Fruit fly (Drosophila melanogaster): ENCODE measurements around the gene 4E-T.

DNA sequence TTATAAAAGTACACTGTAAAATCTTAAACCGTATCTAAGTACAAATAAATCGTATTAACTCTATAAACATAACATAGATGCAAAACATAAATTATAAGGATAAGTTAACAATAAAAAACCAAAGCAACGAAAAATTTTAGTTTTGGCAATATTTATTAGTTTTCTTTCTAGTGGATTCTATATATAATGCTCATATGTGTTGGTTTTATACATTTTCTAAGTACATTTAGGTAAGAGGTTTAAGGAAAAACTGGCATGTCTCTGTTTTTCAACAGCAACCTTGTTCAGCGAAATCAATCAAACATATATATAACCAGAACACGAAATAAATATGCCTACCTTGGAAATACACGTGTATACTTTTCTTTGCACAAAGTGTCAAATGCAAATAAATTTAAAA is 8.9 kb downstream of the 4E-T start:
- TF ChIP-seq CG34406 (GFP tag; optimal IDR thresholded peaks at IDR 0.05) (no peak), Sox15 (GFP tag; optimal IDR thresholded peaks at IDR 0.05) (no peak), lz (GFP tag; optimal IDR thresholded peaks at IDR 0.05) (no peak), CG32006 (GFP tag; optimal IDR thresholded peaks at IDR 0.05) (no peak), Sox102F (GFP tag; optimal IDR thresholded peaks at IDR 0.05) (no peak), Eip93F (GFP tag; optimal IDR thresholded peaks at IDR 0.05) (no peak), achi (GFP tag; optimal IDR thresholded peaks at IDR 0.05) (no peak), Smox (GFP tag; optimal IDR thresholded peaks at IDR 0.05) (no peak), CG15336 (GFP tag; IDR thresholded peaks at IDR 0.05) (no peak), net (GFP tag; optimal IDR thresholded peaks at IDR 0.05) (no peak), Ets96B (tag; optimal IDR thresholded peaks at IDR 0.05) (no peak), eg (GFP tag; IDR thresholded peaks at IDR 0.05) (no peak)
